Fruit fly (Drosophila melanogaster): ENCODE results near the gene CG5445.
A peak's percentile ranks its signal among the peaks of the same experiment; 100 is the strongest.

DNA sequence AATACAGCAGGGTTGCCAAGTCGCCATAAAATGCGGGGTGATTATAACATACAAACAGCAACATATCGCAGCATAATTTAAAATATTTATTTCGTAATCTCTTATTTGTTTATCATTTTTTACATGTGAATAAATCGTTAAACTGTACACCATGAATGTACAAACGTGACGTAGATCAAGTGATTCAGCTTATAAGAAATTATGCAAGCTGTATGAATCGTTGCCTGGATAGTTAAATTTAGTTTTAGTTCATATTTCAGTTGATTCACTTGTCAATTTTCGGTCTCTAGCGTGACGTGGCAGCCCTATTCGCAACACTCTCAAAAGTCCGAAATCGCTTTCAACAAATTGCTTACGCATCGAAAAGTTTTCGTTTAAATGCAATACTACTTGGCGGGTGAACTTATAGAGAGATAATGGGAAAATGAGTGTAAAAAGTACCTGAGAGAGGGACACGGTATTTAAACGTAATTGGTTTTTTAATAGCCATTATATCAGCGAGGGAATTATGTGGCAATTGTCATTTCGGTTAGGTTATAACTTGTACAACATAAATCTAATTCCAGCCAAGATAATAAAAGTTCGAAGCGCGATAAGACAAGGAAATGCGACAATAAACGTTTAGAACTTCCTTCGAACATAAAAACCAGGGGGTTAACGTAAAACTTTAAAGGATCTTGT lies 9.9 kb downstream of the CG5445 start:
- TF ChIP-seq Pif1A (GFP tag; optimal IDR thresholded peaks at IDR 0.05) (peak; percentile 55), CG32121 (GFP tag; IDR thresholded peaks at IDR 0.05) (peak; percentile 44), Ets98B (GFP tag; IDR thresholded peaks at IDR 0.05) (no peak; the same call in 1 of the 2 replicates), CG9948 (tag; optimal IDR thresholded peaks at IDR 0.05) (peak; percentile 21), Pif1B (GFP tag; optimal IDR thresholded peaks at IDR 0.05) (peak; percentile 44), CG8159 (tag; optimal IDR thresholded peaks at IDR 0.05) (peak; percentile 33), rn (GFP tag; IDR thresholded peaks at IDR 0.05) (no peak), CG12605 (GFP tag; IDR thresholded peaks at IDR 0.05) (no peak), CG13204 (GFP tag; optimal IDR thresholded peaks at IDR 0.05) (no peak)

Measured in whole organism, pupa.